Fruit fly (Drosophila melanogaster) whole organism, wandering third instar larva: Measurements from ENCODE around the gene fmt.

Experiments
- CrebA ChIP-seq: fragments of 200-800 bp; sonication (Bioruptor generic); optimal IDR thresholded peaks from 2 replicates; lab custom pipeline; 2016; ENCODE audit warnings: missing biosample characterization, mild to moderate bottlenecking, missing genetic modification characterization, borderline replicate concordance
- brk ChIP-seq: fragments of 200-800 bp; sonication (Bioruptor generic); optimal IDR thresholded peaks from 2 replicates; lab custom pipeline; 2016; ENCODE audit warnings: missing biosample characterization, mild to moderate bottlenecking, missing genetic modification characterization
- lola ChIP-seq: fragments of >200 bp; optimal IDR thresholded peaks from 2 replicates; lab custom pipeline; 2017; ENCODE audit warnings: missing biosample characterization, missing genetic modification characterization
- pan ChIP-seq: fragments of >200 bp; optimal IDR thresholded peaks from 2 replicates; lab custom pipeline; 2017
- psq ChIP-seq: fragments of 200-800 bp; sonication (Bioruptor generic); optimal IDR thresholded peaks from 3 replicates; lab custom pipeline; 2017; ENCODE audit warnings: missing biosample characterization, mild to moderate bottlenecking, missing genetic modification characterization, moderate library complexity
- usp ChIP-seq: fragments of >200 bp; optimal IDR thresholded peaks from 2 replicates; lab custom pipeline; 2017; ENCODE audit warnings: missing biosample characterization, missing genetic modification characterization

dm6 chr3L:6159863-6160262 is 13.8 kb downstream of the fmt start:
- no peak for TF ChIP-seq usp
- TF ChIP-seq pan = no peak
- no peak for TF ChIP-seq CrebA (GFP tag; lab: Kevin White, UChicago)
- TF ChIP-seq psq (GFP tag; lab: Kevin White, UChicago) = no peak
- no peak for TF ChIP-seq lola (GFP tag; lab: Kevin White, UChicago)
- TF ChIP-seq brk (GFP tag; lab: Kevin White, UChicago) = no peak
